Fruit fly (Drosophila melanogaster) whole organism, embryonic: ENCODE data around the gene CG46467.

ENCODE experiments used
- Adf1 ChIP-seq: fragments of 200-800 bp; sonication (Bioruptor generic); IDR thresholded peaks from 2 replicates; pipeline ENCODE4 v1.3.6; 2022; ENCODE audit warnings: missing biosample characterization, missing genetic modification characterization
- CG10209 ChIP-seq: fragments of 200-800 bp; sonication (Bioruptor generic); optimal IDR thresholded peaks from 3 replicates; lab custom pipeline; 2017; ENCODE audit warnings: missing biosample characterization, mild to moderate bottlenecking, missing genetic modification characterization, missing genetic modification reagents
- CG10543 ChIP-seq: fragments of 200-800 bp; sonication (Bioruptor generic); optimal IDR thresholded peaks from 3 replicates; lab custom pipeline; 2017; ENCODE audit warnings: missing biosample characterization, mild to moderate bottlenecking, missing genetic modification characterization, moderate library complexity
- CG13296 ChIP-seq: fragments of 200-800 bp; sonication (Bioruptor generic); optimal IDR thresholded peaks from 3 replicates; lab custom pipeline; 2018; ENCODE audit warnings: missing biosample characterization, mild to moderate bottlenecking, missing genetic modification characterization
- CG13624 ChIP-seq: fragments of 200-800 bp; sonication (Bioruptor generic); optimal IDR thresholded peaks from 2 replicates; lab custom pipeline; 2016; ENCODE audit warnings: missing biosample characterization, missing genetic modification characterization
- CG16779 ChIP-seq: fragments of 200-800 bp; sonication (Bioruptor generic); IDR thresholded peaks from 2 replicates; pipeline ENCODE4 v1.3.6; 2022; ENCODE audit warnings: missing biosample characterization, missing genetic modification characterization
- CG17385 ChIP-seq: fragments of 200-800 bp; sonication (Bioruptor generic); optimal IDR thresholded peaks from 3 replicates; lab custom pipeline; 2018; ENCODE audit warnings: missing biosample characterization, mild to moderate bottlenecking, missing genetic modification characterization
- CG17568 ChIP-seq: fragments of 200-800 bp; sonication (Bioruptor generic); optimal IDR thresholded peaks from 2 replicates; lab custom pipeline; 2018; ENCODE audit warnings: missing biosample characterization, mild to moderate bottlenecking, missing genetic modification characterization, moderate library complexity
- CG17802 ChIP-seq: fragments of 200-800 bp; sonication (Bioruptor generic); optimal IDR thresholded peaks from 2 replicates; lab custom pipeline; 2018; ENCODE audit warnings: missing biosample characterization, mild to moderate bottlenecking, missing genetic modification characterization, moderate library complexity
- CG18599 ChIP-seq: fragments of 200-800 bp; sonication (Bioruptor generic); optimal IDR thresholded peaks from 3 replicates; lab custom pipeline; 2017; ENCODE audit warnings: missing biosample characterization, missing genetic modification characterization, mild to moderate bottlenecking, moderate library complexity, missing genetic modification reagents
- CG2116 ChIP-seq: fragments of 200-800 bp; sonication (Bioruptor generic); optimal IDR thresholded peaks from 3 replicates; lab custom pipeline; 2018; ENCODE audit warnings: missing biosample characterization, mild to moderate bottlenecking, missing genetic modification characterization
- CG2120 ChIP-seq: fragments of 200-800 bp; sonication (Bioruptor generic); optimal IDR thresholded peaks from 3 replicates; lab custom pipeline; 2016; ENCODE audit warnings: missing biosample characterization, missing genetic modification characterization
- CG2678 ChIP-seq: fragments of 200-800 bp; sonication (Bioruptor generic); optimal IDR thresholded peaks from 3 replicates; lab custom pipeline; 2019; ENCODE audit warnings: missing biosample characterization, mild to moderate bottlenecking, missing genetic modification characterization, moderate library complexity
- CG2889 ChIP-seq: fragments of 200-800 bp; sonication (Bioruptor generic); IDR thresholded peaks from 3 replicates; pipeline ENCODE4 v1.3.6; 2022; ENCODE audit warnings: missing biosample characterization, missing genetic modification characterization
- CG34376 ChIP-seq: fragments of 200-800 bp; sonication (Bioruptor generic); optimal IDR thresholded peaks from 2 replicates; lab custom pipeline; 2018; ENCODE audit warnings: missing biosample characterization, mild to moderate bottlenecking, missing genetic modification characterization
- CG5245 ChIP-seq: fragments of 200-800 bp; sonication (Bioruptor generic); optimal IDR thresholded peaks from 3 replicates; lab custom pipeline; 2016; ENCODE audit warnings: missing biosample characterization, missing genetic modification characterization
- CG6689 ChIP-seq: fragments of 200-800 bp; sonication (Bioruptor generic); IDR thresholded peaks from 2 replicates; pipeline ENCODE4 v1.3.6; 2022; ENCODE audit warnings: missing biosample characterization, missing genetic modification characterization
- CG6791 ChIP-seq: fragments of 200-800 bp; sonication (Bioruptor generic); IDR thresholded peaks from 3 replicates; pipeline ENCODE4 v1.3.6; 2022; ENCODE audit warnings: missing biosample characterization, missing genetic modification characterization; ENCODE audit not compliant: partially characterized antibody
- CG7271 ChIP-seq: fragments of 200-800 bp; sonication (Bioruptor generic); optimal IDR thresholded peaks from 2 replicates; lab custom pipeline; 2018; ENCODE audit warnings: missing biosample characterization, mild to moderate bottlenecking, missing genetic modification characterization, moderate library complexity
- CG7745 ChIP-seq: fragments of 200-800 bp; sonication (Bioruptor generic); optimal IDR thresholded peaks from 2 replicates; lab custom pipeline; 2018; ENCODE audit warnings: missing biosample characterization, mild to moderate bottlenecking, missing genetic modification characterization, moderate library complexity
- CG7928 ChIP-seq: fragments of 200-800 bp; sonication (Bioruptor generic); optimal IDR thresholded peaks from 2 replicates; lab custom pipeline; 2017; ENCODE audit warnings: missing biosample characterization, mild to moderate bottlenecking, missing genetic modification characterization
- CG8281 ChIP-seq: fragments of 200-800 bp; sonication (Bioruptor generic); optimal IDR thresholded peaks from 2 replicates; lab custom pipeline; 2018; ENCODE audit warnings: missing biosample characterization, mild to moderate bottlenecking, missing genetic modification characterization, moderate library complexity
- CrebB ChIP-seq: fragments of 200-800 bp; sonication (Bioruptor generic); optimal IDR thresholded peaks from 3 replicates; lab custom pipeline; 2018; ENCODE audit warnings: missing biosample characterization, mild to moderate bottlenecking, missing genetic modification characterization
- Dll ChIP-seq: fragments of 200-800 bp; sonication (Bioruptor generic); IDR thresholded peaks from 4 replicates; pipeline ENCODE4 v1.3.6; 2022; ENCODE audit warnings: missing biosample characterization, missing genetic modification characterization; ENCODE audit not compliant: partially characterized antibody
- Dref ChIP-seq: fragments of 200-800 bp; sonication (Bioruptor generic); IDR thresholded peaks from 2 replicates; pipeline ENCODE4 v1.3.6; 2022; ENCODE audit warnings: missing biosample characterization, missing genetic modification characterization
- E2f1 ChIP-seq: fragments of 200-800 bp; sonication (Bioruptor generic); IDR thresholded peaks from 2 replicates; pipeline ENCODE4 v1.3.6; 2022; ENCODE audit warnings: missing biosample characterization, missing genetic modification characterization
- GATAe ChIP-seq: fragments of 200-800 bp; sonication (Bioruptor generic); conservative IDR thresholded peaks from 2 replicates; pipeline ENCODE4 v1.3.6; 2022; ENCODE audit warnings: missing biosample characterization, missing genetic modification characterization
- Hey ChIP-seq: fragments of 200-800 bp; sonication (Bioruptor generic); optimal IDR thresholded peaks from 3 replicates; lab custom pipeline; 2018; ENCODE audit warnings: missing biosample characterization, mild to moderate bottlenecking, missing genetic modification characterization
- HmgD ChIP-seq: fragments of 200-800 bp; sonication (Bioruptor generic); optimal IDR thresholded peaks from 3 replicates; lab custom pipeline; 2016; ENCODE audit warnings: missing biosample characterization, missing genetic modification characterization
- Hmx ChIP-seq: fragments of 200-800 bp; sonication (Bioruptor generic); optimal IDR thresholded peaks from 2 replicates; lab custom pipeline; 2016; ENCODE audit warnings: missing biosample characterization, missing genetic modification characterization
- Hsf ChIP-seq: fragments of 200-800 bp; sonication (Bioruptor generic); optimal IDR thresholded peaks from 3 replicates; lab custom pipeline; 2016; ENCODE audit warnings: missing biosample characterization, missing genetic modification characterization
- abd-A ChIP-seq: fragments of 200-800 bp; sonication (Bioruptor generic); optimal IDR thresholded peaks from 3 replicates; lab custom pipeline; 2019; ENCODE audit warnings: missing biosample characterization, mild to moderate bottlenecking, missing genetic modification characterization, moderate library complexity
- ac ChIP-seq: fragments of 200-800 bp; sonication (Bioruptor generic); optimal IDR thresholded peaks from 3 replicates; lab custom pipeline; 2017; ENCODE audit warnings: missing biosample characterization, mild to moderate bottlenecking, missing genetic modification characterization
- ash1 ChIP-seq: fragments of 200-800 bp; sonication (Bioruptor generic); optimal IDR thresholded peaks from 2 replicates; lab custom pipeline; 2018; ENCODE audit warnings: missing biosample characterization, mild to moderate bottlenecking, missing genetic modification characterization
- az2 ChIP-seq: fragments of 200-800 bp; sonication (Bioruptor generic); optimal IDR thresholded peaks from 3 replicates; lab custom pipeline; 2016; ENCODE audit warnings: missing biosample characterization, missing genetic modification characterization
- chinmo ChIP-seq: fragments of 200-800 bp; sonication (Bioruptor generic); IDR thresholded peaks from 4 replicates; pipeline ENCODE4 v1.3.6; 2022; ENCODE audit warnings: missing biosample characterization, missing genetic modification characterization; ENCODE audit not compliant: partially characterized antibody
- fd64A ChIP-seq: fragments of 200-800 bp; sonication (Bioruptor generic); optimal IDR thresholded peaks from 3 replicates; lab custom pipeline; 2018; ENCODE audit warnings: missing biosample characterization, mild to moderate bottlenecking, missing genetic modification characterization
- hth ChIP-seq: fragments of >200 bp; optimal IDR thresholded peaks from 2 replicates; lab custom pipeline; 2017; ENCODE audit warnings: inconsistent platforms
- klu ChIP-seq: fragments of 200-800 bp; sonication (Bioruptor generic); IDR thresholded peaks from 2 replicates; pipeline ENCODE4 v1.3.6; 2022; ENCODE audit warnings: missing biosample characterization, missing genetic modification characterization
- lab ChIP-seq: fragments of 200-800 bp; sonication (Bioruptor generic); optimal IDR thresholded peaks from 3 replicates; lab custom pipeline; 2017; ENCODE audit warnings: missing biosample characterization, missing genetic modification characterization, mild to moderate bottlenecking, moderate library complexity, missing genetic modification reagents
- p53 ChIP-seq: fragments of 200-800 bp; sonication (Bioruptor generic); optimal IDR thresholded peaks from 2 replicates; lab custom pipeline; 2016; ENCODE audit warnings: missing biosample characterization, missing genetic modification characterization
- pnt ChIP-seq: fragments of 200-800 bp; sonication (Bioruptor generic); optimal IDR thresholded peaks from 3 replicates; lab custom pipeline; 2016; ENCODE audit warnings: missing biosample characterization, missing genetic modification characterization
- pzg ChIP-seq: fragments of 200-800 bp; sonication (Bioruptor generic); optimal IDR thresholded peaks from 3 replicates; lab custom pipeline; 2018; ENCODE audit warnings: missing biosample characterization, mild to moderate bottlenecking, missing genetic modification characterization, moderate library complexity
- salm ChIP-seq: fragments of 200-800 bp; sonication (Bioruptor generic); optimal IDR thresholded peaks from 2 replicates; lab custom pipeline; 2018; ENCODE audit warnings: missing biosample characterization, mild to moderate bottlenecking, missing genetic modification characterization
- seq ChIP-seq: fragments of 200-800 bp; sonication (Bioruptor generic); IDR thresholded peaks from 2 replicates; pipeline ENCODE4 v1.3.6; 2022; ENCODE audit warnings: missing biosample characterization, missing genetic modification characterization
- sna ChIP-seq: fragments of 200-800 bp; sonication (Bioruptor generic); IDR thresholded peaks from 2 replicates; pipeline ENCODE4 v1.3.6; 2022; ENCODE audit warnings: missing biosample characterization, missing genetic modification characterization; ENCODE audit not compliant: partially characterized antibody
- tll ChIP-seq, 2 experiments: fragments of 200-800 bp in 1 of 2; fragments of >200 bp in 1 of 2; sonication (Bioruptor generic) in 1 of 2; optimal IDR thresholded peaks; 2 replicates each; lab custom pipeline; 2017 to 2019; ENCODE audit warnings: missing biosample characterization in 2 of 2, missing genetic modification characterization in 2 of 2, mild to moderate bottlenecking in 1 of 2, moderate library complexity in 1 of 2
- trem ChIP-seq: fragments of 200-800 bp; optimal IDR thresholded peaks from 3 replicates; lab custom pipeline; 2019; ENCODE audit warnings: missing biosample characterization, mild to moderate bottlenecking, missing genetic modification characterization, moderate library complexity
- zen ChIP-seq: fragments of 200-800 bp; sonication (Bioruptor generic); optimal IDR thresholded peaks from 3 replicates; lab custom pipeline; 2018; ENCODE audit warnings: missing biosample characterization, mild to moderate bottlenecking, missing genetic modification characterization, moderate library complexity

Gene CG46467

dm6 chr3R:9939333-9939979 is 65.0 kb downstream of the CG46467 start (continued):
- TF ChIP-seq CG2116 = no peak
- TF ChIP-seq tll (GFP tag; optimal IDR thresholded peaks at IDR 0.05; lab: Kevin White, UChicago) = no peak
- TF ChIP-seq CG17568 (GFP tag; lab: Kevin White, UChicago) = no peak
- peak; percentile 75 for TF ChIP-seq lab
- TF ChIP-seq p53 (GFP tag; lab: Kevin White, UChicago) = no peak
- TF ChIP-seq CG6689 = no peak
- TF ChIP-seq CG13296 (GFP tag; lab: Kevin White, UChicago) = peak; percentile 49
- no peak for TF ChIP-seq CG7928 (GFP tag; lab: Kevin White, UChicago)
- peak; percentile 52; the same call in 1 of the 4 replicates for TF ChIP-seq chinmo
- TF ChIP-seq HmgD (GFP tag; lab: Kevin White, UChicago) = no peak
- TF ChIP-seq pnt = no peak
- no peak for TF ChIP-seq Dref (GFP tag; lab: Robert Waterston, UW)
- no peak for TF ChIP-seq zen (tag; lab: Kevin White, UChicago)
- 0 out of 2 replicates have a peak, but pooled peaks have one; percentile 14 for TF ChIP-seq E2f1
- TF ChIP-seq hth (lab: Kevin White, UChicago) = no peak
- TF ChIP-seq fd64A (GFP tag; lab: Kevin White, UChicago) = no peak
- TF ChIP-seq CG16779 = no peak
- peak; percentile 30 for TF ChIP-seq CG2678 (tag; lab: Kevin White, UChicago)
- TF ChIP-seq Hsf (GFP tag; lab: Kevin White, UChicago) = no peak
- no peak for TF ChIP-seq seq (GFP tag; lab: Robert Waterston, UW)
- no peak for TF ChIP-seq CG8281 (tag; lab: Kevin White, UChicago)
- no peak for TF ChIP-seq pzg (GFP tag; lab: Kevin White, UChicago)
- no peak for TF ChIP-seq CG7271 (tag; lab: Kevin White, UChicago)
- peak; percentile 52 for TF ChIP-seq CG18599
- TF ChIP-seq ash1 = no peak
- no peak for TF ChIP-seq klu (GFP tag; lab: Robert Waterston, UW)
- no peak for TF ChIP-seq sna (GFP tag; lab: Robert Waterston, UW)
- peak; percentile 81 for TF ChIP-seq CG34376
- TF ChIP-seq abd-A = peak; percentile 61
- TF ChIP-seq CG17385 = no peak
- TF ChIP-seq GATAe (GFP tag; lab: Robert Waterston, UW) = peak; percentile 58
- no peak for TF ChIP-seq Hmx
- peak; percentile 91 for TF ChIP-seq CG10543 (GFP tag; lab: Kevin White, UChicago)
- no peak for TF ChIP-seq CG17802 (tag; lab: Kevin White, UChicago)
- no peak for TF ChIP-seq Dll (GFP tag; lab: Robert Waterston, UW)
- no peak for TF ChIP-seq CG2120 (GFP tag; lab: Kevin White, UChicago)
- TF ChIP-seq CrebB (tag; lab: Kevin White, UChicago) = no peak
- no peak for TF ChIP-seq ac
- TF ChIP-seq Adf1 (GFP tag; lab: Robert Waterston, UW) = peak; percentile 48; the same call in 1 of the 2 replicates
- TF ChIP-seq CG5245 (GFP tag; lab: Kevin White, UChicago) = no peak
- TF ChIP-seq Hey (tag; lab: Kevin White, UChicago) = peak; percentile 29
- no peak for TF ChIP-seq CG6791 (GFP tag; lab: Robert Waterston, UW)
- no peak for TF ChIP-seq az2 (GFP tag; lab: Kevin White, UChicago)
- no peak for TF ChIP-seq salm (tag; lab: Kevin White, UChicago)
- TF ChIP-seq CG2889 = no peak
- peak; percentile 79 for TF ChIP-seq CG13624 (GFP tag; lab: Kevin White, UChicago)
- no peak for TF ChIP-seq CG7745 (tag; lab: Kevin White, UChicago)
- no peak for TF ChIP-seq trem (tag; lab: Kevin White, UChicago)
- TF ChIP-seq CG10209 (GFP tag; lab: Kevin White, UChicago) = no peak
